Worm (Caenorhabditis elegans): ENCODE measurements around the gene C04A11.5.

C04A11.5 gene

ce11 chrX:13714710-13715109, 50.3 kb downstream of the C04A11.5 start (continued):
- no peak for TF ChIP-seq tra-1 (GFP tag; IDR thresholded peaks at IDR 0.05)
- no peak for TF ChIP-seq R02D3.7 (tag; optimal IDR thresholded peaks at IDR 0.05)
- TF ChIP-seq F37D6.2 (tag; optimal IDR thresholded peaks at IDR 0.05), result no peak
- TF ChIP-seq nhr-41 (GFP tag; IDR thresholded peaks at IDR 0.05), result 0 out of 2 replicates have a peak, but pooled peaks have one; percentile 19
- TF ChIP-seq madf-9 (GFP tag; conservative IDR thresholded peaks at IDR 0.05), result no peak; the same call in 1 of the 2 replicates
- peak; percentile 20 for TF ChIP-seq lir-3 (tag; optimal IDR thresholded peaks at IDR 0.05)
- TF ChIP-seq Y5F2A.4 (GFP tag; optimal IDR thresholded peaks at IDR 0.05), result peak; percentile 35
- no peak for TF ChIP-seq cey-2 (tag; optimal IDR thresholded peaks at IDR 0.05; ENCODE audit: borderline replicate concordance, insufficient read depth)
- TF ChIP-seq tag-97 (GFP tag; IDR thresholded peaks at IDR 0.05), result no peak
- no peak for TF ChIP-seq dpl-1 (GFP tag; optimal IDR thresholded peaks at IDR 0.05)
- no peak for TF ChIP-seq ztf-11 (tag; optimal IDR thresholded peaks at IDR 0.05)
- TF ChIP-seq ZK546.5 (tag; optimal IDR thresholded peaks at IDR 0.05), result no peak
- peak; percentile 50 for TF ChIP-seq dve-1 (tag; optimal IDR thresholded peaks at IDR 0.05; ENCODE audit: insufficient read depth)
- TF ChIP-seq T26A8.4 (GFP tag; IDR thresholded peaks at IDR 0.05), result peak; percentile 64
- no peak for TF ChIP-seq spr-3 (GFP tag; optimal IDR thresholded peaks at IDR 0.05)
- no peak for TF ChIP-seq mdl-1 (tag; optimal IDR thresholded peaks at IDR 0.05)
- TF ChIP-seq nhr-48 (tag; optimal IDR thresholded peaks at IDR 0.05), result peak; percentile 33
- TF ChIP-seq egl-27 (tag; optimal IDR thresholded peaks at IDR 0.05), result no peak
- TF ChIP-seq saeg-2 (GFP tag; IDR thresholded peaks at IDR 0.05), result no peak
- peak; percentile 44; the same call in 1 of the 2 replicates for TF ChIP-seq lin-1 (GFP tag; IDR thresholded peaks at IDR 0.05)
- TF ChIP-seq unc-39 (tag; optimal IDR thresholded peaks at IDR 0.05), result no peak
- no peak for TF ChIP-seq lin-15B (tag; optimal IDR thresholded peaks at IDR 0.05)
- no peak for TF ChIP-seq aha-1 (tag)
- no peak for TF ChIP-seq mxl-3 (GFP tag; optimal IDR thresholded peaks at IDR 0.05)
- TF ChIP-seq lim-7 (GFP tag; IDR thresholded peaks at IDR 0.05), result peak; percentile 71
- TF ChIP-seq pha-4 (GFP tag; IDR thresholded peaks at IDR 0.05), result peak; percentile 75; the same call in 1 of the 2 replicates
- no peak for TF ChIP-seq pha-4 (tag; optimal IDR thresholded peaks at IDR 0.05)
- TF ChIP-seq ztf-7 (tag; optimal IDR thresholded peaks at IDR 0.05), result no peak
- TF ChIP-seq nhr-76 (tag; optimal IDR thresholded peaks at IDR 0.05), result no peak
- TF ChIP-seq F44E2.7 (GFP tag; IDR thresholded peaks at IDR 0.05), result no peak
- TF ChIP-seq dmd-9 (GFP tag; IDR thresholded peaks at IDR 0.05), result peak; percentile 70
- TF ChIP-seq T20F7.1 (GFP tag; optimal IDR thresholded peaks at IDR 0.05), result no peak
- no peak for TF ChIP-seq skn-1 (tag; optimal IDR thresholded peaks at IDR 0.05)
- TF ChIP-seq nhr-11 (tag; optimal IDR thresholded peaks at IDR 0.05), result no peak
- no peak for TF ChIP-seq ceh-20 (GFP tag; IDR thresholded peaks at IDR 0.05)
- no peak for TF ChIP-seq duxl-1 (tag; optimal IDR thresholded peaks at IDR 0.05; ENCODE audit: poor library complexity)
- 0 out of 4 replicates have a peak, but pooled peaks have one; percentile 34 to 43 for TF ChIP-seq madf-5 (GFP tag; IDR thresholded peaks at IDR 0.05)
- TF ChIP-seq lin-29 (GFP tag; IDR thresholded peaks at IDR 0.05), result no peak
- no peak for TF ChIP-seq daf-12 (tag; optimal IDR thresholded peaks at IDR 0.05)
- no peak for TF ChIP-seq lin-38 (GFP tag; IDR thresholded peaks at IDR 0.05)
- no peak for TF ChIP-seq zag-1 (tag; optimal IDR thresholded peaks at IDR 0.05)
- no peak for TF ChIP-seq set-16 (GFP tag; IDR thresholded peaks at IDR 0.05)
- 0 out of 2 replicates have a peak, but pooled peaks have one; percentile 45 for TF ChIP-seq daf-19 (GFP tag; conservative IDR thresholded peaks at IDR 0.05)
- no peak for TF ChIP-seq Y105C5A.15 (GFP tag; IDR thresholded peaks at IDR 0.05)
- no peak for TF ChIP-seq unc-62 (GFP tag; optimal IDR thresholded peaks at IDR 0.05 in 1 of 2)
- no peak for TF ChIP-seq unc-62 (tag; optimal IDR thresholded peaks at IDR 0.05)
- TF ChIP-seq Y75B8A.6 (GFP tag; IDR thresholded peaks at IDR 0.05), result 0 out of 2 replicates have a peak, but pooled peaks have one; percentile 15
- no peak for TF ChIP-seq Y48G9A.11 (GFP tag; IDR thresholded peaks at IDR 0.05)
- 0 out of 2 replicates have a peak, but pooled peaks have one; percentile 39 for TF ChIP-seq ceh-44 (GFP tag; IDR thresholded peaks at IDR 0.05)
- TF ChIP-seq F26F4.8 (GFP tag; conservative IDR thresholded peaks at IDR 0.05), result peak; percentile 77; the same call in 1 of the 2 replicates
- TF ChIP-seq ama-1 (optimal IDR thresholded peaks at IDR 0.05), result no peak
- TF ChIP-seq snpc-4 (tag; optimal IDR thresholded peaks at IDR 0.05), result no peak
- no peak for TF ChIP-seq nhr-10 (tag; optimal IDR thresholded peaks at IDR 0.05)
